Fruit fly (Drosophila melanogaster) Kc167 (cell line): ENCODE results near the gene Met75Ca.
"Not testable (repeated sequence)": the region's sequence is repeated elsewhere in the genome, so short reads cannot be mapped to it uniquely, and the experiment has no call there.

Source experiments
- Myc ChIP-seq: fragments of >200 bp; optimal IDR thresholded peaks from 2 replicates; lab custom pipeline; 2017; ENCODE audit warnings: missing external identifiers
- Sin3A ChIP-seq: fragments of >200 bp; optimal IDR thresholded peaks from 2 replicates; lab custom pipeline; 2018; ENCODE audit warnings: missing external identifiers
- h ChIP-seq: fragments of >200 bp; optimal IDR thresholded peaks from 3 replicates; lab custom pipeline; 2018; ENCODE audit warnings: missing external identifiers
- insv ChIP-seq: fragments of >200 bp; optimal IDR thresholded peaks from 3 replicates; lab custom pipeline; 2018; ENCODE audit warnings: missing external identifiers
- psq ChIP-seq: fragments of >200 bp; optimal IDR thresholded peaks from 2 replicates; lab custom pipeline; 2017; ENCODE audit warnings: missing external identifiers
- ttk ChIP-seq: sonication (Bioruptor generic); optimal IDR thresholded peaks from 2 replicates; lab custom pipeline; 2017; ENCODE audit warnings: missing external identifiers

The Met75Ca gene

dm6 chr3L:18472284-18472683 lies at the start of gene Met75Ca:
Met75Ca (minus strand) TSS chr3L:18472384.
- TF ChIP-seq insv, ttk, psq (lab: Kevin White, UChicago): not testable (repeated sequence)

- TF ChIP-seq Myc (lab: Kevin White, UChicago): no peak
- no peak for TF ChIP-seq psq (lab: Kevin White, UChicago)
- TF ChIP-seq insv (lab: Kevin White, UChicago): no peak
Observed at dm6 chr3L:18502425-18502824, 30.2 kb upstream of the Met75Ca start, which contains the start of gene AstC-R2. AstC-R2 (minus strand) TSS chr3L:18502557.

- TF ChIP-seq h, Myc, Sin3A (lab: Kevin White, UChicago): not testable (repeated sequence)
Observed at dm6 chr3L:18469518-18469917, 2.7 kb downstream of the Met75Ca start, which contains the start of gene Met75Cb. Met75Cb (minus strand) TSS chr3L:18469618.

dm6 chr3L:18463063-18463462 lies 9.1 kb downstream of the Met75Ca start, which contains the start of gene CG4306:
CG4306 (minus strand) TSS chr3L:18463163.
- no peak for TF ChIP-seq Sin3A (lab: Kevin White, UChicago)
- no peak for TF ChIP-seq Myc (lab: Kevin White, UChicago)

dm6 chr3L:18460987-18461403 lies 11.2 kb downstream of the Met75Ca start, which contains the start of gene CG32196:
CG32196 (minus strand) TSS chr3L:18461024.
- TF ChIP-seq insv (lab: Kevin White, UChicago) (no peak), h (lab: Kevin White, UChicago) (no peak), psq (lab: Kevin White, UChicago) (no peak), Sin3A (lab: Kevin White, UChicago) (no peak), Myc (lab: Kevin White, UChicago) (no peak), ttk (lab: Kevin White, UChicago) (no peak)

- TF ChIP-seq Sin3A (lab: Kevin White, UChicago): no peak
- no peak for TF ChIP-seq insv (lab: Kevin White, UChicago)
- no peak for TF ChIP-seq ttk (lab: Kevin White, UChicago)
- no peak for TF ChIP-seq h (lab: Kevin White, UChicago)
- no peak for TF ChIP-seq psq (lab: Kevin White, UChicago)
- TF ChIP-seq Myc (lab: Kevin White, UChicago): no peak
Observed at dm6 chr3L:18460317-18460912, 11.8 kb downstream of the Met75Ca start.

- TF ChIP-seq Myc (lab: Kevin White, UChicago) (no peak), psq (lab: Kevin White, UChicago) (no peak), Sin3A (lab: Kevin White, UChicago) (no peak), h (lab: Kevin White, UChicago) (no peak)
Observed at dm6 chr3L:18449691-18450090, 22.5 kb downstream of the Met75Ca start.

- TF ChIP-seq psq (lab: Kevin White, UChicago): no peak
Observed at dm6 chr3L:18439809-18440256, 32.4 kb downstream of the Met75Ca start, which contains the start of gene skl. skl (minus strand) TSS chr3L:18439942.

- TF ChIP-seq insv (lab: Kevin White, UChicago) (no peak), h (lab: Kevin White, UChicago) (no peak), Myc (lab: Kevin White, UChicago) (no peak), ttk (lab: Kevin White, UChicago) (no peak), Sin3A (lab: Kevin White, UChicago) (no peak), psq (lab: Kevin White, UChicago) (no peak)
Observed at dm6 chr3L:18430600-18430999, 41.6 kb downstream of the Met75Ca start.

dm6 chr3L:18425288-18425687 lies 46.9 kb downstream of the Met75Ca start:
- no peak for TF ChIP-seq Sin3A (lab: Kevin White, UChicago)
- no peak for TF ChIP-seq insv (lab: Kevin White, UChicago)
- TF ChIP-seq psq (lab: Kevin White, UChicago): no peak
- TF ChIP-seq ttk (lab: Kevin White, UChicago): no peak
- no peak for TF ChIP-seq Myc (lab: Kevin White, UChicago)
- no peak for TF ChIP-seq h (lab: Kevin White, UChicago)

dm6 chr3L:18423011-18423410 lies 49.2 kb downstream of the Met75Ca start:
- TF ChIP-seq psq (lab: Kevin White, UChicago): no peak
- no peak for TF ChIP-seq h (lab: Kevin White, UChicago)
- no peak for TF ChIP-seq Sin3A (lab: Kevin White, UChicago)
- no peak for TF ChIP-seq Myc (lab: Kevin White, UChicago)
- no peak for TF ChIP-seq insv (lab: Kevin White, UChicago)
- no peak for TF ChIP-seq ttk (lab: Kevin White, UChicago)
